Fruit fly (Drosophila melanogaster): Measurements from ENCODE around the gene CG46281.

Gene CG46281

dm6 chr3R:13030257-13031173, at the start of gene CG46281, which contains the start of gene CG46280 (continued):
- TF ChIP-seq zen (tag; optimal IDR thresholded peaks at IDR 0.05) = peak; percentile 82
- TF ChIP-seq lbe (GFP tag; optimal IDR thresholded peaks at IDR 0.05) = peak; percentile 15
- TF ChIP-seq nom (GFP tag; optimal IDR thresholded peaks at IDR 0.05) = no peak
- peak; percentile 12 for TF ChIP-seq Dad (GFP tag; optimal IDR thresholded peaks at IDR 0.05)
- peak; percentile 62 for TF ChIP-seq Scr (GFP tag; IDR thresholded peaks at IDR 0.05; ENCODE audit: partially characterized antibody)
- peak; percentile 32; the same call in 1 of the 3 replicates for TF ChIP-seq CG14860 (GFP tag; IDR thresholded peaks at IDR 0.05; ENCODE audit: partially characterized antibody)
- TF ChIP-seq cato (GFP tag; optimal IDR thresholded peaks at IDR 0.05; ENCODE audit: borderline replicate concordance) = peak; percentile 1
- peak; percentile 96 for TF ChIP-seq CG10267 (tag; optimal IDR thresholded peaks at IDR 0.05)
- TF ChIP-seq CG6791 (GFP tag; IDR thresholded peaks at IDR 0.05; ENCODE audit: partially characterized antibody) = peak; percentile 54; the same call in 2 of the 3 replicates
- peak; percentile 22 for TF ChIP-seq CG16863 (GFP tag; optimal IDR thresholded peaks at IDR 0.05)
- TF ChIP-seq CG15514 (GFP tag; optimal IDR thresholded peaks at IDR 0.05) = peak; percentile 98
- peak; percentile 2 for TF ChIP-seq bab2 (GFP tag; optimal IDR thresholded peaks at IDR 0.05)
- TF ChIP-seq grau (tag; optimal IDR thresholded peaks at IDR 0.05) = no peak
- no peak for TF ChIP-seq Ravus (GFP tag; IDR thresholded peaks at IDR 0.05)
- TF ChIP-seq HLH54F (GFP tag; optimal IDR thresholded peaks at IDR 0.05) = peak; percentile 48
- peak; percentile 78 for TF ChIP-seq gfzf (GFP tag; optimal IDR thresholded peaks at IDR 0.05)
- TF ChIP-seq hbn (GFP tag; IDR thresholded peaks at IDR 0.05; ENCODE audit: partially characterized antibody) = peak; percentile 40; the same call in 1 of the 2 replicates
- TF ChIP-seq H2.0 (GFP tag; IDR thresholded peaks at IDR 0.05) = no peak
- 0 out of 2 replicates have a peak, but pooled peaks have one; percentile 24 for TF ChIP-seq inv (GFP tag; IDR thresholded peaks at IDR 0.05; ENCODE audit: partially characterized antibody)
- TF ChIP-seq CG9609 (GFP tag; optimal IDR thresholded peaks at IDR 0.05) = peak; percentile 47
- 0 out of 2 replicates have a peak, but pooled peaks have one; percentile 36 for TF ChIP-seq CG3847 (GFP tag; IDR thresholded peaks at IDR 0.05)
- TF ChIP-seq Max (GFP tag; optimal IDR thresholded peaks at IDR 0.05) = peak; percentile 52
- no peak for TF ChIP-seq CG5245 (GFP tag; optimal IDR thresholded peaks at IDR 0.05)
- peak; percentile 22 for TF ChIP-seq CG4328 (GFP tag; optimal IDR thresholded peaks at IDR 0.05)
- TF ChIP-seq lilli (GFP tag; optimal IDR thresholded peaks at IDR 0.05) = peak; percentile 66
- no peak for TF ChIP-seq CG34422 (GFP tag; IDR thresholded peaks at IDR 0.05)
- peak; percentile 28 to 51 for TF ChIP-seq dpn (GFP tag; optimal IDR thresholded peaks at IDR 0.05)
- peak; percentile 64 for TF ChIP-seq unc-4 (GFP tag; IDR thresholded peaks at IDR 0.05; ENCODE audit: partially characterized antibody)
- peak; percentile 11 for TF ChIP-seq CG18011 (GFP tag; optimal IDR thresholded peaks at IDR 0.05)
- TF ChIP-seq Bgb (GFP tag; IDR thresholded peaks at IDR 0.05; ENCODE audit: partially characterized antibody) = 0 out of 2 replicates have a peak, but pooled peaks have one; percentile 28
- TF ChIP-seq ttk (GFP tag; IDR thresholded peaks at IDR 0.05) = no peak
- peak; percentile 61; the same call in 1 of the 3 replicates for TF ChIP-seq Opbp (GFP tag; IDR thresholded peaks at IDR 0.05; ENCODE audit: partially characterized antibody)
- no peak for TF ChIP-seq Trl (optimal IDR thresholded peaks at IDR 0.05)
- peak; percentile 37 for TF ChIP-seq Trl (GFP tag; optimal IDR thresholded peaks at IDR 0.05)
- TF ChIP-seq vfl (GFP tag; optimal IDR thresholded peaks at IDR 0.05) = peak; percentile 38
- TF ChIP-seq CG2116 (GFP tag; optimal IDR thresholded peaks at IDR 0.05) = peak; percentile 95
- TF ChIP-seq CG3065 (GFP tag; optimal IDR thresholded peaks at IDR 0.05) = no peak
- peak; percentile 76 for TF ChIP-seq CHES-1-like (GFP tag; optimal IDR thresholded peaks at IDR 0.05)
- TF ChIP-seq Mad (GFP tag; optimal IDR thresholded peaks at IDR 0.05) = peak; percentile 14
- TF ChIP-seq Sry-β (GFP tag; optimal IDR thresholded peaks at IDR 0.05) = peak; percentile 13
- no peak for TF ChIP-seq scrt (GFP tag; optimal IDR thresholded peaks at IDR 0.05)
- peak; percentile 93 for TF ChIP-seq sens (GFP tag)
- peak; percentile 74; the same call in 3 of the 4 replicates for TF ChIP-seq Dll (GFP tag; IDR thresholded peaks at IDR 0.05; ENCODE audit: partially characterized antibody)
- peak; percentile 23 for TF ChIP-seq Hand (GFP tag; optimal IDR thresholded peaks at IDR 0.05)
- TF ChIP-seq Dref (GFP tag; IDR thresholded peaks at IDR 0.05) = peak; percentile 72
- peak; percentile 97 for TF ChIP-seq stwl (tag; optimal IDR thresholded peaks at IDR 0.05)
- no peak for TF ChIP-seq crc (GFP tag; optimal IDR thresholded peaks at IDR 0.05)

Data from whole organism, embryonic.